Worm (Caenorhabditis elegans) whole organism, L4/young adult: Measurements from ENCODE around the gene lcmt-1.
A peak's percentile ranks its signal among the peaks of the same experiment; 100 is the strongest.

Source experiments
- W03F9.2 ChIP-seq: fragments of 150-350 bp; optimal IDR thresholded peaks from 2 replicates; lab custom pipeline; 2014; ENCODE audit warnings: missing biosample characterization, missing genetic modification characterization
- dao-5 ChIP-seq: sonication (generic microtip); optimal IDR thresholded peaks from 2 replicates; lab custom pipeline; 2016; ENCODE audit warnings: missing genotype, missing genetic modification characterization, moderate library complexity, missing compliant biosample characterization
- him-1 ChIP-seq: sonication (generic microtip); optimal IDR thresholded peaks from 2 replicates; lab custom pipeline; 2016; ENCODE audit warnings: missing genotype, missing genetic modification reagents, missing genetic modification characterization, missing compliant biosample characterization

Gene lcmt-1

DNA sequence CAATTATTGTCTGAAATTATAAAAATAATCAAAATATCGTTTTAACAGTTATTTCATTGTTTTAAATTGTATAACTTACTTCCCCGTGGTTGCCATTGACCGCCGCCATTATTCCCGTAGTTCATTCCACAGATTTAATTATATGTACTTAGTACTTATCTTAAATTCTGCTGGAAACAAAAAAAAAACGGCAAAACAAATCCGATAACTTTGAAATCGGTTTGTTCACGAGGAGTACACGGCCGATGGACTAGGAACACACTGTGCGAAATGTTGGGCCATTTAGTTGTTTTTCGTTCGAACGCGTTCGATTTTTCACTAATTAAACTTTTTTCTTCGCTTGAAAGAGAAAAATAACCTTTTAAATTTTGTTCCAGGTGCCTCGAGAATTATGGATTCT is at the start of gene lcmt-1, which contains the start of gene B0285.3:
TSS of gene lcmt-1 (plus strand) at position 377 of the 400 bp plus-strand sequence.
TSS of gene B0285.3 (minus strand) at position 267 of the 400 bp plus-strand sequence.
- TF ChIP-seq dao-5 (tag; lab: Kevin White, UChicago) (no peak), W03F9.2 (tag; lab: Kevin White, UChicago) (peak; percentile 55)

DNA sequence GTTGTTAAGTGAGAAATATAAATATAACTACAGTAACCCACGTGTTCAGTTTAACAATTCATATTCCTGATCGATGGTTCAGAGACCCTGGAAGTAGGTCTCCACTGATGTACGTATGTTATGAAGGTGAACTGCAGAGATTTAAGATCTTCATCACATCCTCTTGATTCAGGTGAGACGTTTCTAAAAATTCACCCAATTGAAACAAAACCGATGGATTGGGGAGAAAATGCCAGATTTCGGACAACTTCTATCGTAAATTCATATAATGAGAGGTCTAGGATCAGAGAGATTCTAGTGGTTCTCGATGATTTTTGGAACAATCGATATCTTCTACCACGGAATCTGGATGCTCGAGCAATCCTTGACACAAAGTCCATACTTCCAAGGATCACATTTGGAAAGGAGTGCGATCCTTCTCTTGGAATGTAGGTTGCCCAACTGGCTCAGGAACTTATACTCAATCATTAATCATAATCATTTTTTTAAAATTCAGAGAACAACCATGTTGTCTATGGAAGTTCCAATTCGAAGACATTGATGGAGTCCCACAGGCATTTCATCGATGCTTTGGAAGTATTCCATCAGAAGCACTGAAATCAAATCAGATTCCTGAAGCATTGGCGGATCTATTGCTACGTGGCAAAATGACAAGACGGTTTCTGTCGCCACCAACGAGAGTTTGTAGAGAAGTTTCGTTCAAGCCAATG is 48.9 kb upstream of the lcmt-1 start, which contains the start of the genes nth-1 and R10E4.7:
TSS of gene nth-1 (minus strand) at position 101 of the 710 bp plus-strand sequence.
TSS of gene R10E4.7 (plus strand) at position 660 of the 710 bp plus-strand sequence.
- no peak for TF ChIP-seq W03F9.2 (tag; lab: Kevin White, UChicago)

DNA sequence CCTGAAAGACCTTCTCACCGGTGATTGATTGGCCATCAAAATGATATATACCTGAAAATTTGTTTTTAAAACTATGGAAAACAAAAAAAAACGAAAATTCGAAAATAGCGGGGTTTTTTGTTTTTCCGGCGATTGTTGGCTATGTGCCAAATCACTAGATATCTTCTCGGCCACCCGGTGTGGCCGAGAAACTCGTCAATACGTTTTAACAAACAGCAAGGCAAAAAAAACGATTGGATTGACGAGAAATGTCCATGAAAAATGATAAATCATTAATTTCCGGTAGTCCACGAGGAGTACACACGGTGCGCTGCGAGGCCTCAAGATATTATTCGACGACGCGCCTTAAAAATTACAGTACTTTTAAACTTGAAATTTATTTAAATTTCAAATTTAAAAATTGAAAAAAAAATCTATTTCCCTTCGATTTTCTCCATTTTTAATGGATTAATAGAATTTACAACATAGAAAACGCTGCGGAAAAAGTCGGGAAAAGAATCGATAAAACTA is 42.2 kb upstream of the lcmt-1 start, which contains the start of gene R10E4.11:
TSS of gene R10E4.11 (minus strand) at position 51 of the 510 bp plus-strand sequence.
- TF ChIP-seq dao-5 (tag; lab: Kevin White, UChicago) (no peak), W03F9.2 (tag; lab: Kevin White, UChicago) (no peak), him-1 (no peak)

DNA sequence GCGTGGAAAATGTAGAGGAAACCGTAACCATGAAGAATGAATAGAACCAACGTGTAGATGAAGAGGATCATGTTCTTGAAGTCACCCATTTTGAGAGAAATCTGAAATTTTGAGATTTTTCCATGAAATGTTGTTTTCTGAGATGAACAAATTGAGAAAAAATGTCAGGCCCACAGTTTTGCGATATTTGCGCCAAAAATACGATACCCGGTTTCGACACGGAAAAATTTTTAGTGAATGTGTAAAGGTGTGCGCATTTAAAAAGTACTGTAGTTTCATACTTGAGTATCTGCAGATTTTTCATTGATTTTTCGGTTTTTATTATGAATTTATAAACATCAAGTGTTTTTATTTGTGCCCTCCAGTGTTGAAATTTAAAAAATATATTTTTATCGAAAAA is 41.0 kb upstream of the lcmt-1 start, which contains the start of gene R10E4.9:
TSS of gene R10E4.9 (minus strand) at position 101 of the 400 bp plus-strand sequence.
- TF ChIP-seq dao-5 (tag; lab: Kevin White, UChicago) (no peak), W03F9.2 (tag; lab: Kevin White, UChicago) (no peak), him-1 (no peak)

DNA sequence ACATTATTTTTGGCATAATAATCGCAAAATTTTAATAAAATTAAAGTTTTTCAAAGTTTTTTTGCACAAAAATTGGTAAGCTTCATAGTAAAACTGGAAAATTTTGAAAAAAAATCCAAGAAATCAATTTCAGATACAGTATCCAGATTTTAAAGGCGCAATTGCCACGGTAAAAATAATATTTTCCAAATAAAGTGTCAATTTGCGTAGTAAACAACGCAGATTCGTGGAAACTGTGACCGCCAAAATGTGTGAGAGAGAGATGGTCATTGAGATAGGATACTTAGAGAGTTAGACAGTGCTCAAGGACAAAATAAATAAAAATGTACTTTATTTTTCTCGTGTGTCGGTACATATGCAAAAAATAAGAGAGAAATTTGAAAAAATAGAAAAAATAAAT is 40.5 kb upstream of the lcmt-1 start:
- no peak for TF ChIP-seq him-1
- no peak for TF ChIP-seq W03F9.2 (tag; lab: Kevin White, UChicago)
- no peak for TF ChIP-seq dao-5 (tag; lab: Kevin White, UChicago)

DNA sequence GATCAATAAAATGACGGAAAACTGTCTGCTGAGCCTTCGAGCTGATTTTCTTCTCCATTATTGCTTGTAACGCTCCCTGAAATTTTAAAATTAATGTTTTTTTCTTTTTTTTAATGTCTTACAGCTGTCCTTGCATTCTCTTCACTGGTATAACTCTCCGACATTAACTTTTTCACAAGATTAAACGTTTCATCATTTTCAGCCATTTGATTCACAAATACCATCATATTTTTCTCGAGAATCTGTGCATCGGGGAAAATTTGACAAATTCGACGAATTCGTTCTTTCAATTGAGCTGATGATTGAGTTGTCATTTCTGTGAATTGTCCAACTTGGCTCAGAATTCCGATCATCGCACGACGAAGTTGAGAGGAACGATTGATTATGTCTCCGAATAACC is 33.9 kb upstream of the lcmt-1 start:
- no peak for TF ChIP-seq dao-5 (tag; lab: Kevin White, UChicago)
- TF ChIP-seq W03F9.2 (tag; lab: Kevin White, UChicago) = no peak
- no peak for TF ChIP-seq him-1

DNA sequence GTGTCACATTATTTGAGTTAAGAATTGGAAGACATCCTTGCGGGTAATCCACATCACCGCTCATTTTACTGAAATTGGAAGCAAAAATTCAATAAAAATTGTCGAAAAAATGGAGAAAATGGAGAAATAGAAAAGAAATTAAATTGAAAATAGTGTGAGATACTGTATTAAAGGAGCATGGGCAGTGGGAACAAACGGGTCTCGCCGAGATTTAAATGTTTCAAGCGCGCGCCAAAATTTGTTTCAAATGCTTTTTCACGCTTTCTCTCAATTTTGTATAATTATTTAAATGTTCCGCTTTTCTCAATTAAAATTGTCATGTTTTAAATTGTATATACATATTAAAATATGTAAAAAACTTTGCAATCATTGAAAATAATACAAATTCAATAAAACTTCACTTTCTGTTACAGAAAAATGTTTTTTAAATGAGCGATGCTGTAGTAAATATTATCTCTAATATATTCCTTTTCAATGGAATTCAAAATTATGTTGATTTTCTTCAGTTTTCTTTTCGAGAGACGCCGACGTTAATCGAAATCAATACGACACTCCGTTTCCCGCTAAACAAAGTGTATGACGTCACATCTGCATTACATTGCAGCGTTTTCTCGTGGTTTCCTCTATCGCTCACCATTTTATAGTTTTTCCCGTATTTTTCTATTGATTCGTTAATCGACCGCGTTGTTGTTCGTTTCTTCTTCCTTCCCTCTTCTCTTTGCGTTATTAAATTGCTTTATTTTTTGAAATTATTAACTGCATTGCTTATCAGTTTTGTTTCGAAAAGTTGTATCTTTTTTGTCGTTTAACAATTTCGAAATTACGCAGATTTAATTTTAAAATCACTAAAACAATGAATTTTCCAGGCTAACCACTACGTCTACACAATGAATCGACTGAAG is 29.9 kb upstream of the lcmt-1 start, which contains the start of the genes evl-14 and dcn-1:
TSS of gene evl-14 (minus strand) at position 68 of the 902 bp plus-strand sequence.
TSS of gene dcn-1 (plus strand) at position 852 of the 902 bp plus-strand sequence.
- TF ChIP-seq him-1 (no peak), W03F9.2 (tag; lab: Kevin White, UChicago) (peak; percentile 50), dao-5 (tag; lab: Kevin White, UChicago) (no peak)

DNA sequence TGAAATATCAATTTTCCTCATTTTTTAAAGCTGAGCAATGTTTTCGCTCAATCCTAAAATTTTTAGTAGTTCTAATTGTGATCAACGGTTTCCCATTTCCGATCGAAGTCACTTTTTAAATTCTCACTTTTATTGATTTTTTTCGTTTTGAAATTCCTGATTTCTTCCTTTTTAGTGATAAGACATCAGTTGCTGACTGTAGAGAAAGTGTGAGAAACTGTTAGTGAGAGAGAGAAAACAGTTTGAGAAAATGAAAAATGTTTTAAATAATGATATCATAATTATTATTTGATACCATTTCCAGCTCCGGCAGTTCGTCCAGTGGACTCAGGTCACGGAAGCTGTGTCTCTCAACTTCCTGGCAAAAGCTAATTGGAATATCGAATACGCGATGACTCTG is 28.7 kb upstream of the lcmt-1 start:
- TF ChIP-seq W03F9.2 (tag; lab: Kevin White, UChicago) = no peak
- TF ChIP-seq him-1 = no peak
- TF ChIP-seq dao-5 (tag; lab: Kevin White, UChicago) = no peak

DNA sequence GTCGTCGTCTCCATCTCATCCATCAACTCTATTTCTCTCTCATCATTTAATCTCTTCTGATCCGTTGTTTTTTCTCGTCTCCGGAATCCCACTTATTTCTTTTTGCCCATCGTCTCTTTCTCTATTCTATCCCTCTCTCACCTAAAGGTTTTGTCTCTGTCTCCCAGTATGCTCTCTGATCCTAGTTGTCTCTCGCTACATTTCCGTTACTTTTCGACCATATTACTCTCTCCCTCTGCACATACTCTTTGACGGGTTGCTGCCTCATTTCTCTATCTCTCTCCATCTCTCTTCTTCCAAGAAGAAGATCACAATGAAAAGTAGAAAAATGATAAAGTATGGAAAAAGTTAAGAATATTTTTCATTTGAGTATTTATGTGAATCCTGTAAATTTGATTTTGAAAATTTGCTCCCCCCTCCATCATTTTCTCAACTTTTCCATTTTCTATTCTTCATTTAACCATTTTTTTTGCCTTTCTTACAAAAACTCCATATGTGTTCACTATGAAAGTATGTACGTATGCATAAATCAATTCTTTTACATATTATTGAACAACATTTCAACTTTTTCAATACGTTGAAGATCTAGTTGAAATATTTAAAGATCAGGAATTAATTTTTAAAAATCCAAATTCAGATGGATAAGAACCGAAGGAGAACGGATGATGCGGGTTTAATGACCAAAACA is 26.0 kb upstream of the lcmt-1 start, which contains the start of gene tag-131:
TSS of gene tag-131 (plus strand) at position 638 of the 688 bp plus-strand sequence.
- TF ChIP-seq him-1 (no peak), dao-5 (tag; lab: Kevin White, UChicago) (no peak), W03F9.2 (tag; lab: Kevin White, UChicago) (no peak)

DNA sequence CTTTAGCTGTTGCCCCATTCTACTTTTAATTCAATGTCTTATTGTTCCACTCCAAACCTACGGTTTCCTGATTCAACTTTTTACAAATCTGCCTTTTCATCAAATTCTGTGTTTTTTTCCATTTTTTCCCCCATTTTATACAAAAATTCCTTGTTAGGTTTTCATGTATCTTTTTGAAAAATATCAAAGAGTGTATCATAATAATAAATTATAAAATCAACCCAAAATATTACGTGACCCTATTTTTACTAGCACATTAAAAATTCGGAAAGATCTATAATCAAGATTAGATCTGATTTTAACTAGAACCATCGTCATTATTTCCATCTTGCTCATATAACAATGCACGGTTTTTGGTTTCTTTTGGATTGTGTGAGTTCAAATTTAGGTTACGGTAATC is 23.1 kb upstream of the lcmt-1 start, which contains the start of gene H38K22.6:
TSS of gene H38K22.6 (plus strand) at position 301 of the 400 bp plus-strand sequence.
- TF ChIP-seq him-1 (no peak), dao-5 (tag; lab: Kevin White, UChicago) (no peak), W03F9.2 (tag; lab: Kevin White, UChicago) (no peak)

DNA sequence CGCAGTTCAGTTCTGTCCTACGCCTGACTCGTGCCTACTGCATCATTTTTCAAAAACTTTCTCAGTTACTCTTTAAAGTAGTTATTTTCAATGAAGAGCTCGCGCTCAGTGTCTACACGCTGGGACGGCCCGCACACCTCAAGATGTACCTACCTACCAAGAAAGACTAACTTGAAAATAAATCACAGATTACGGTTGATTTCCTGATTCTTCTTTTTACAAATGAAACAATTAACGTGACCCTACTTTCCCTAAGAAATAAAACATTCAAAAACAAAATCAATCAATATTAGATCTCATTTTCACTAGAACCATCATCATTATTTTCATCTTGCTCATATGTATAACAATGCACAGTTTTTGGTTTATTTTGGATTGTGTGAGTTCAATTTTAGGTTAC is 21.8 kb upstream of the lcmt-1 start, which contains the start of gene H38K22.7:
TSS of gene H38K22.7 (plus strand) at position 301 of the 400 bp plus-strand sequence.
- TF ChIP-seq him-1 = no peak
- no peak for TF ChIP-seq W03F9.2 (tag; lab: Kevin White, UChicago)
- no peak for TF ChIP-seq dao-5 (tag; lab: Kevin White, UChicago)

DNA sequence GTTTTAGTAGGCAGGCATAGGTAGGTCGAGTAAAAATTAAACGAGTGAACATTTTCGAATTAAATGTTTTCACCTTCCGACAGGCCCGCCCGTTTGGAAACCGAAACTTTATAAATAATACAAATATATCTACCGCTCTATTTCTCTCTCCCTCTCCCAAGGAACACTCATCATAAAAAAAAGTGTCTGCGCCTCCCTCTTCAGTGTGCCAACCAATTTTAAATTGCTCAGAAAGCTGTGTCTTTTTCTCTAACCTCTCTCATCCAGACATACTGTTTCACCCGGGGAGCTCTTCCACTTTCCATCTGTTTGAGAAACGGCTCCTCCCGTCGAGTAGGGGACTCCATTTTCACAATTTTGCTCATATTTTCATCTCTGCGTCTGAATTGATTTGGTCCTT is 20.1 kb upstream of the lcmt-1 start:
- no peak for TF ChIP-seq W03F9.2 (tag; lab: Kevin White, UChicago)

DNA sequence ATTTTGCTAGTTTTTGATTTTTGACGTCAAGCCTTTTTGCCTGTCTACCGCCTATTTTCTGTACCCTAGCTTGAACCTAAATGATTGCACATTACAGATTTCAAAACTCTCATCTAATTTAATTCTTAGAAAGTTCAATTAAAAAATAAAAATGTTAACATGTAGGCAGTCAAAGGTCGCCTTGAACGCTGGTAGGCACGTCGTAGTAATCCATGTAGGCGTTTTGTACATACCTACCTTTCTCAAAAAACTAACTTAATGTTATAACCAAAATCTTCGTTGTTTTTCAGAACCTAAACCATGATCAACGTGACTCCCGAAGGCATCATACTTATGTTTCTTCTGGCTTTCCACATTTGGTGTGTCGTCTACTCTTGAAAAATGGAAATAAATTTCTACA is 19.4 kb upstream of the lcmt-1 start, which contains the start of gene H38K22.9:
TSS of gene H38K22.9 (plus strand) at position 301 of the 400 bp plus-strand sequence.
- no peak for TF ChIP-seq W03F9.2 (tag; lab: Kevin White, UChicago)
